Worm (Caenorhabditis elegans) whole organism, L1 larva: ENCODE data around the gene clec-24.

ENCODE experiments used
- aha-1 ChIP-seq: fragments of 150-350 bp; optimal IDR thresholded peaks from 2 replicates; lab custom pipeline; 2014; ENCODE audit warnings: missing biosample characterization, missing genetic modification characterization
- ama-1 ChIP-seq: fragments of 150-350 bp; optimal IDR thresholded peaks from 2 replicates; lab custom pipeline; 2014
- ceh-8 ChIP-seq: fragments of 200-800 bp; sonication (Bioruptor generic); optimal IDR thresholded peaks from 2 replicates; lab custom pipeline; 2018; ENCODE audit warnings: mild to moderate bottlenecking, missing genetic modification characterization, moderate library complexity, missing compliant biosample characterization
- ceh-88 ChIP-seq: fragments of 200-800 bp; sonication (Bioruptor generic); IDR thresholded peaks from 2 replicates; pipeline ENCODE4 v1.3.6; 2022; ENCODE audit warnings: missing genetic modification characterization, missing compliant biosample characterization
- dpl-1 ChIP-seq, 3 experiments: fragments of 150-350 bp in 2 of 3; sonication (generic microtip) in 1 of 3; optimal IDR thresholded peaks; 2 replicates each; lab custom pipeline; 2014 to 2017; ENCODE audit warnings: missing biosample characterization in 3 of 3, missing genetic modification characterization in 3 of 3, missing genetic modification reagents in 3 of 3
- efl-1 ChIP-seq, 4 experiments: fragments of 150-350 bp; optimal IDR thresholded peaks in 3 of 4; peaks in 1 of 4; 1 replicate in 1 of 4; 2 replicates in 3 of 4; lab custom pipeline; 2014; ENCODE audit warnings: missing biosample characterization in 2 of 4, missing genetic modification characterization in 2 of 4, missing genetic modification reagents in 2 of 4
- elt-3 ChIP-seq, 6 experiments: fragments of 150-350 bp in 1 of 6; sonication (generic microtip); optimal IDR thresholded peaks; 2 replicates each; lab custom pipeline; 2017 to 2018; ENCODE audit warnings: missing biosample characterization in 6 of 6, missing genetic modification characterization in 6 of 6, inconsistent platforms in 1 of 6
- fos-1 ChIP-seq: fragments of 150-350 bp; optimal IDR thresholded peaks from 2 replicates; lab custom pipeline; 2014; ENCODE audit warnings: missing biosample characterization, missing genetic modification characterization
- grh-1 ChIP-seq: fragments of 200-800 bp; sonication (Bioruptor generic); IDR thresholded peaks from 2 replicates; pipeline ENCODE4 v1.3.6; 2022; ENCODE audit warnings: missing genetic modification reagents, missing genetic modification characterization, missing compliant biosample characterization
- hlh-17 ChIP-seq: fragments of 200-800 bp; sonication (Bioruptor generic); optimal IDR thresholded peaks from 2 replicates; lab custom pipeline; 2018; ENCODE audit warnings: missing genetic modification characterization, mild to moderate bottlenecking, missing compliant biosample characterization, moderate library complexity, borderline replicate concordance
- hlh-4 ChIP-seq: sonication (generic microtip); optimal IDR thresholded peaks from 2 replicates; lab custom pipeline; 2016; ENCODE audit warnings: mild to moderate bottlenecking, missing genetic modification characterization, missing compliant biosample characterization
- irx-1 ChIP-seq: sonication (generic microtip); optimal IDR thresholded peaks from 2 replicates; lab custom pipeline; 2016; ENCODE audit warnings: missing genetic modification characterization, missing compliant biosample characterization
- lin-35 ChIP-seq, 2 experiments: fragments of 150-350 bp; optimal IDR thresholded peaks; 2 replicates each; lab custom pipeline; 2014; ENCODE audit warnings: missing biosample characterization in 2 of 2, missing genetic modification characterization in 2 of 2, missing genetic modification reagents in 2 of 2
- lir-3 ChIP-seq: sonication (generic microtip); optimal IDR thresholded peaks from 2 replicates; lab custom pipeline; 2016; ENCODE audit warnings: mild to moderate bottlenecking, missing genetic modification characterization, moderate library complexity, missing compliant biosample characterization; ENCODE audit not compliant: poor library complexity
- mab-9 ChIP-seq: fragments of 200-800 bp; sonication (Bioruptor generic); IDR thresholded peaks from 2 replicates; pipeline ENCODE4 v1.3.6; 2022; ENCODE audit warnings: missing genetic modification reagents, missing genetic modification characterization, missing compliant biosample characterization
- mef-2 ChIP-seq: fragments of 150-350 bp; optimal IDR thresholded peaks from 2 replicates; lab custom pipeline; 2014; ENCODE audit warnings: missing biosample characterization, missing genetic modification characterization
- nhr-11 ChIP-seq: fragments of 150-350 bp; optimal IDR thresholded peaks from 2 replicates; lab custom pipeline; 2014; ENCODE audit warnings: missing biosample characterization, missing genetic modification characterization
- nhr-19 ChIP-seq: fragments of 200-800 bp; sonication (Bioruptor generic); conservative IDR thresholded peaks from 2 replicates; pipeline ENCODE4 v1.3.6; 2022; ENCODE audit warnings: missing genetic modification characterization, missing compliant biosample characterization
- nhr-237 ChIP-seq: fragments of 150-350 bp; optimal IDR thresholded peaks from 2 replicates; lab custom pipeline; 2014; ENCODE audit warnings: missing biosample characterization, missing genetic modification characterization
- nhr-28 ChIP-seq: fragments of 150-350 bp; optimal IDR thresholded peaks from 2 replicates; lab custom pipeline; 2014; ENCODE audit warnings: missing biosample characterization, missing genetic modification characterization
- nhr-71 ChIP-seq: sonication (generic microtip); optimal IDR thresholded peaks from 2 replicates; lab custom pipeline; 2016; ENCODE audit warnings: mild to moderate bottlenecking, missing genetic modification characterization, moderate library complexity, missing compliant biosample characterization
- nhr-85 ChIP-seq: sonication (generic microtip); peaks from one replicate; lab custom pipeline; 2016; ENCODE audit warnings: missing genetic modification characterization, inconsistent platforms, missing compliant biosample characterization
- nhr-90 ChIP-seq: sonication (generic microtip); optimal IDR thresholded peaks from 2 replicates; lab custom pipeline; 2016; ENCODE audit warnings: mild to moderate bottlenecking, missing genetic modification characterization, missing compliant biosample characterization; ENCODE audit not compliant: poor library complexity
- pax-3 ChIP-seq: fragments of 200-800 bp; sonication (Bioruptor generic); optimal IDR thresholded peaks from 2 replicates; lab custom pipeline; 2018; ENCODE audit warnings: mild to moderate bottlenecking, missing genetic modification characterization, moderate library complexity, missing compliant biosample characterization
- rnt-1 ChIP-seq: sonication (generic microtip); optimal IDR thresholded peaks from 2 replicates; lab custom pipeline; 2016; ENCODE audit warnings: mild to moderate bottlenecking, missing genetic modification characterization, moderate library complexity, missing compliant biosample characterization
- snu-23 ChIP-seq: sonication (generic microtip); optimal IDR thresholded peaks from 2 replicates; lab custom pipeline; 2016; ENCODE audit warnings: missing genetic modification characterization, missing compliant biosample characterization
- sptf-1 ChIP-seq: fragments of 150-350 bp; optimal IDR thresholded peaks from 2 replicates; lab custom pipeline; 2014; ENCODE audit warnings: missing biosample characterization, missing genetic modification characterization
- swsn-7 ChIP-seq: sonication (generic microtip); optimal IDR thresholded peaks from 2 replicates; lab custom pipeline; 2016; ENCODE audit warnings: missing genetic modification characterization, missing compliant biosample characterization
- tbx-2 ChIP-seq: sonication (generic microtip); optimal IDR thresholded peaks from 2 replicates; lab custom pipeline; 2016; ENCODE audit warnings: missing genetic modification characterization, missing compliant biosample characterization
- tlp-1 ChIP-seq: fragments of 150-350 bp; optimal IDR thresholded peaks from 2 replicates; lab custom pipeline; 2014; ENCODE audit warnings: missing biosample characterization, missing genetic modification characterization
- unc-30 ChIP-seq: sonication (generic microtip); optimal IDR thresholded peaks from 2 replicates; lab custom pipeline; 2017; ENCODE audit warnings: missing biosample characterization, missing genetic modification characterization
- unc-86 ChIP-seq: sonication (generic microtip); optimal IDR thresholded peaks from 2 replicates; lab custom pipeline; 2016; ENCODE audit warnings: missing genetic modification characterization, missing compliant biosample characterization
- xbp-1 ChIP-seq: sonication (generic microtip); optimal IDR thresholded peaks from 2 replicates; lab custom pipeline; 2016; ENCODE audit warnings: missing genetic modification characterization, missing compliant biosample characterization

clec-24 gene

ce11 chrV:16829396-16829795 lies 32.4 kb upstream of the clec-24 start, which contains the start of gene srh-214:
TSS of gene srh-214 (minus strand) at chrV:16829755.
- TF ChIP-seq efl-1 (optimal IDR thresholded peaks at IDR 0.05; lab: Kevin White, UChicago) (no peak), efl-1 (GFP tag; optimal IDR thresholded peaks at IDR 0.05 in 1 of 2; lab: Kevin White, UChicago) (peak in 1 of 2 experiments; percentile 65), lin-35 (GFP tag; optimal IDR thresholded peaks at IDR 0.05; lab: Kevin White, UChicago) (no peak)

ce11 chrV:16831310-16831709 lies 30.5 kb upstream of the clec-24 start:
- TF ChIP-seq nhr-19 (GFP tag; lab: Robert Waterston, UW), result no peak
- no peak for TF ChIP-seq sptf-1 (tag; lab: Kevin White, UChicago)
- TF ChIP-seq mab-9 (GFP tag; lab: Robert Waterston, UW), result no peak

ce11 chrV:16831921-16832320 lies 29.9 kb upstream of the clec-24 start, which contains the start of gene srh-215:
TSS of gene srh-215 (minus strand) at chrV:16832021.
- no peak for TF ChIP-seq elt-3 (tag; optimal IDR thresholded peaks at IDR 0.05; lab: Kevin White, UChicago)
- no peak for TF ChIP-seq nhr-90 (tag; lab: Kevin White, UChicago)
- TF ChIP-seq rnt-1 (tag; lab: Kevin White, UChicago), result no peak
- TF ChIP-seq irx-1 (tag; lab: Kevin White, UChicago), result no peak
- no peak for TF ChIP-seq mef-2 (tag; lab: Kevin White, UChicago)
- no peak for TF ChIP-seq aha-1 (tag; lab: Kevin White, UChicago)
- no peak for TF ChIP-seq hlh-17 (GFP tag; lab: Kevin White, UChicago)
- TF ChIP-seq pax-3 (tag; lab: Kevin White, UChicago), result no peak
- TF ChIP-seq mab-9 (GFP tag; lab: Robert Waterston, UW), result no peak
- TF ChIP-seq ceh-8 (GFP tag; lab: Kevin White, UChicago), result no peak
- TF ChIP-seq tlp-1 (tag; lab: Kevin White, UChicago), result no peak
- TF ChIP-seq unc-30, result no peak
- TF ChIP-seq grh-1 (GFP tag; lab: Robert Waterston, UW), result no peak
- no peak for TF ChIP-seq xbp-1 (tag; lab: Kevin White, UChicago)
- no peak for TF ChIP-seq nhr-237 (tag; lab: Kevin White, UChicago)
- TF ChIP-seq swsn-7 (tag; lab: Kevin White, UChicago), result no peak
- no peak for TF ChIP-seq nhr-28 (tag; lab: Kevin White, UChicago)
- no peak for TF ChIP-seq ceh-88 (GFP tag; lab: Robert Waterston, UW)
- no peak for TF ChIP-seq dpl-1 (GFP tag; optimal IDR thresholded peaks at IDR 0.05; lab: Kevin White, UChicago)
- TF ChIP-seq ama-1 (lab: Kevin White, UChicago), result no peak

ce11 chrV:16832865-16833264 lies 28.9 kb upstream of the clec-24 start, which contains the start of gene phy-3:
TSS of gene phy-3 (plus strand) at chrV:16833165.
- no peak for TF ChIP-seq aha-1 (tag; lab: Kevin White, UChicago)
- TF ChIP-seq unc-86 (tag; lab: Kevin White, UChicago), result no peak

ce11 chrV:16833672-16834071 lies 28.1 kb upstream of the clec-24 start:
- no peak for TF ChIP-seq swsn-7 (tag; lab: Kevin White, UChicago)
- no peak for TF ChIP-seq aha-1 (tag; lab: Kevin White, UChicago)
- no peak for TF ChIP-seq nhr-71 (tag; lab: Kevin White, UChicago)
- no peak for TF ChIP-seq lin-35 (GFP tag; optimal IDR thresholded peaks at IDR 0.05; lab: Kevin White, UChicago)
- no peak for TF ChIP-seq nhr-85 (tag; lab: Kevin White, UChicago)
- TF ChIP-seq fos-1 (tag; lab: Kevin White, UChicago), result no peak
- no peak for TF ChIP-seq lir-3 (tag; lab: Kevin White, UChicago)
- no peak for TF ChIP-seq hlh-4 (tag; lab: Kevin White, UChicago)
- no peak for TF ChIP-seq tbx-2
- no peak for TF ChIP-seq nhr-11
- TF ChIP-seq snu-23 (GFP tag; lab: Kevin White, UChicago), result no peak
